Worm (Caenorhabditis elegans) whole organism, early embryonic: Measurements from ENCODE around the gene abcx-1.

Source experiments
- B0310.2 ChIP-seq: sonication (generic microtip); optimal IDR thresholded peaks from 2 replicates; lab custom pipeline; 2016; ENCODE audit warnings: mild to moderate bottlenecking, missing genetic modification characterization, missing compliant biosample characterization
- F13C5.2 ChIP-seq: sonication (generic microtip); optimal IDR thresholded peaks from 2 replicates; lab custom pipeline; 2017; ENCODE audit warnings: mild to moderate bottlenecking, missing genetic modification characterization, inconsistent platforms, missing compliant biosample characterization
- aly-1 ChIP-seq: sonication (generic microtip); optimal IDR thresholded peaks from 2 replicates; lab custom pipeline; 2016; ENCODE audit warnings: missing genetic modification characterization, missing compliant biosample characterization
- ama-1 ChIP-seq: fragments of 150-350 bp; optimal IDR thresholded peaks from 2 replicates; lab custom pipeline; 2014
- ceh-13 ChIP-seq: fragments of 200-800 bp; sonication (Bioruptor generic); optimal IDR thresholded peaks from 2 replicates; lab custom pipeline; 2018; ENCODE audit warnings: mild to moderate bottlenecking, missing genetic modification characterization, missing compliant biosample characterization
- ets-7 ChIP-seq: sonication (generic microtip); optimal IDR thresholded peaks from 2 replicates; lab custom pipeline; 2016; ENCODE audit warnings: missing genotype, missing genetic modification characterization, missing compliant biosample characterization
- flt-1 ChIP-seq: fragments of 200-800 bp; sonication (Bioruptor generic); IDR thresholded peaks from 2 replicates; pipeline ENCODE4 v1.3.6; 2022; ENCODE audit warnings: missing genetic modification characterization, missing compliant biosample characterization
- hmbx-1 ChIP-seq: sonication (generic microtip); optimal IDR thresholded peaks from 2 replicates; lab custom pipeline; 2016; ENCODE audit warnings: mild to moderate bottlenecking, missing genetic modification characterization, missing compliant biosample characterization
- hnd-1 ChIP-seq: sonication (generic microtip); optimal IDR thresholded peaks from 2 replicates; lab custom pipeline; 2016; ENCODE audit warnings: missing genetic modification characterization, missing compliant biosample characterization
- pes-1 ChIP-seq: fragments of 200-800 bp; sonication (Bioruptor generic); IDR thresholded peaks from 2 replicates; pipeline ENCODE4 v1.3.6; 2022; ENCODE audit warnings: missing genetic modification reagents, missing genetic modification characterization, missing compliant biosample characterization
- scrt-1 ChIP-seq: fragments of 200-800 bp; sonication (Bioruptor generic); IDR thresholded peaks from 2 replicates; pipeline ENCODE4 v1.3.6; 2022; ENCODE audit warnings: missing genetic modification characterization, missing compliant biosample characterization
- sea-1 ChIP-seq: fragments of 200-800 bp; sonication (Bioruptor generic); conservative IDR thresholded peaks from 2 replicates; pipeline ENCODE4 v1.3.6; 2022; ENCODE audit warnings: missing genetic modification characterization, missing compliant biosample characterization
- tbx-11 ChIP-seq: fragments of 200-800 bp; sonication (Bioruptor generic); IDR thresholded peaks from 2 replicates; pipeline ENCODE4 v1.3.6; 2022; ENCODE audit warnings: missing genetic modification characterization, missing compliant biosample characterization

ce11 chrII:6522622-6523254 lies 9.2 kb upstream of the abcx-1 start:
- TF ChIP-seq tbx-11 (GFP tag; lab: Robert Waterston, UW) = no peak
- no peak for TF ChIP-seq ama-1
- no peak for TF ChIP-seq hmbx-1 (tag; lab: Kevin White, UChicago)
- no peak for TF ChIP-seq hnd-1 (tag; lab: Kevin White, UChicago)
- 0 out of 2 replicates have a peak, but pooled peaks have one; percentile 36 for TF ChIP-seq sea-1 (GFP tag; lab: Robert Waterston, UW)
- TF ChIP-seq B0310.2 (tag; lab: Kevin White, UChicago) = no peak
- no peak for TF ChIP-seq ets-7
- peak; percentile 53 for TF ChIP-seq aly-1
- no peak for TF ChIP-seq F13C5.2 (tag; lab: Kevin White, UChicago)
- TF ChIP-seq scrt-1 = no peak
- no peak for TF ChIP-seq ceh-13 (GFP tag; lab: Kevin White, UChicago)
- TF ChIP-seq flt-1 (GFP tag; lab: Robert Waterston, UW) = 0 out of 2 replicates have a peak, but pooled peaks have one; percentile 23
- TF ChIP-seq pes-1 (GFP tag; lab: Robert Waterston, UW) = no peak
